Fruit fly (Drosophila melanogaster) S2 (cell line): ENCODE data around the gene CG12320.

Source experiments
- CG8478 ChIP-seq: fragments of >200 bp; optimal IDR thresholded peaks from 2 replicates; lab custom pipeline; 2018
- CTCF ChIP-seq, 2 experiments: fragments of >200 bp; optimal IDR thresholded peaks; 2 replicates each; lab custom pipeline; 2018

DNA sequence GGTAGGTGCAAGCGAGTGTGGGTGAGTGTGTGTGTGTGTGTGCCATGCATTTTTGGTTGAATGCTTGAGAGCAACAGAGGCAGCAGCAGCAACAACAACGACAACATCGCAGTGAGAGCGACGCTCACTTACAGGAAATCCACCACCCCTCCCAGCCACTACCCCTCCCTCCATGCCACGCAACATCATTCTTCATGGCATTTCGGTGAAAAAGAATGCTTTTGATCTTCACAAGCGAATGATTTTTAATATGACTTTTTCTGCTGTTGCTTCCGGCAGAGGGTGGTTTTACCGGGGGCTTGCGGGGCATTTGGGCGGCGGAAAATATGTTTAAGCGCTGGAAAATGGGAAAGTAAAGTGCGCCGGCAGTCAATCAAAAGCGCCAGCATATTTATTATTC, 9.1 kb upstream of the CG12320 start:
- TF ChIP-seq CTCF (optimal IDR thresholded peaks at IDR 0.05; lab: Kevin White, UChicago): no peak
- no peak for TF ChIP-seq CG8478
